Worm (Caenorhabditis elegans) whole organism, L1 larva: ENCODE data around the gene dnj-25.
A peak's percentile ranks its signal among the peaks of the same experiment; 100 is the strongest.

Experiments
- C16A3.4 ChIP-seq: fragments of 150-350 bp; optimal IDR thresholded peaks from 2 replicates; lab custom pipeline; 2014; ENCODE audit warnings: missing biosample characterization, missing genetic modification characterization
- F16B12.6 ChIP-seq: fragments of 150-350 bp; optimal IDR thresholded peaks from 2 replicates; lab custom pipeline; 2014; ENCODE audit warnings: missing biosample characterization, missing genetic modification characterization
- Y116A8C.19 ChIP-seq: sonication (generic microtip); optimal IDR thresholded peaks from 2 replicates; lab custom pipeline; 2016; ENCODE audit warnings: missing compliant biosample characterization, missing genetic modification characterization, borderline replicate concordance
- aha-1 ChIP-seq: fragments of 150-350 bp; optimal IDR thresholded peaks from 2 replicates; lab custom pipeline; 2014; ENCODE audit warnings: missing biosample characterization, missing genetic modification characterization
- alr-1 ChIP-seq: fragments of 200-800 bp; sonication (Bioruptor generic); optimal IDR thresholded peaks from 2 replicates; lab custom pipeline; 2018; ENCODE audit warnings: borderline replicate concordance, mild to moderate bottlenecking, missing genetic modification characterization, missing compliant biosample characterization
- aly-2 ChIP-seq: fragments of 150-350 bp; optimal IDR thresholded peaks from 2 replicates; lab custom pipeline; 2014; ENCODE audit warnings: missing biosample characterization, missing genetic modification characterization
- ama-1 ChIP-seq: fragments of 150-350 bp; optimal IDR thresholded peaks from 2 replicates; lab custom pipeline; 2014
- blmp-1 ChIP-seq: fragments of 150-350 bp; optimal IDR thresholded peaks from 2 replicates; lab custom pipeline; 2014; ENCODE audit warnings: missing biosample characterization, missing genetic modification characterization
- ceh-63 ChIP-seq: fragments of 200-800 bp; sonication (Bioruptor generic); optimal IDR thresholded peaks from 2 replicates; lab custom pipeline; 2018; ENCODE audit warnings: mild to moderate bottlenecking, missing genetic modification characterization, missing compliant biosample characterization
- ceh-8 ChIP-seq: fragments of 200-800 bp; sonication (Bioruptor generic); optimal IDR thresholded peaks from 2 replicates; lab custom pipeline; 2018; ENCODE audit warnings: mild to moderate bottlenecking, missing genetic modification characterization, moderate library complexity, missing compliant biosample characterization
- ceh-88 ChIP-seq: fragments of 200-800 bp; sonication (Bioruptor generic); IDR thresholded peaks from 2 replicates; pipeline ENCODE4 v1.3.6; 2022; ENCODE audit warnings: missing genetic modification characterization, missing compliant biosample characterization
- ceh-90 ChIP-seq: sonication (generic microtip); optimal IDR thresholded peaks from 2 replicates; lab custom pipeline; 2016; ENCODE audit warnings: missing genetic modification characterization, missing compliant biosample characterization
- ces-1 ChIP-seq: fragments of 150-350 bp; optimal IDR thresholded peaks from 2 replicates; lab custom pipeline; 2014; ENCODE audit warnings: missing biosample characterization, missing genetic modification reagents, missing genetic modification characterization
- dpl-1 ChIP-seq, 3 experiments: fragments of 150-350 bp in 2 of 3; sonication (generic microtip) in 1 of 3; optimal IDR thresholded peaks; 2 replicates each; lab custom pipeline; 2014 to 2017; ENCODE audit warnings: missing biosample characterization in 3 of 3, missing genetic modification characterization in 3 of 3, missing genetic modification reagents in 3 of 3
- dsc-1 ChIP-seq: sonication (generic microtip); optimal IDR thresholded peaks from 2 replicates; lab custom pipeline; 2016; ENCODE audit warnings: mild to moderate bottlenecking, missing genetic modification characterization, missing compliant biosample characterization
- efl-1 ChIP-seq, 4 experiments: fragments of 150-350 bp; optimal IDR thresholded peaks in 3 of 4; peaks in 1 of 4; 1 replicate in 1 of 4; 2 replicates in 3 of 4; lab custom pipeline; 2014; ENCODE audit warnings: missing biosample characterization in 2 of 4, missing genetic modification characterization in 2 of 4, missing genetic modification reagents in 2 of 4
- efl-3 ChIP-seq: fragments of 200-800 bp; sonication (Bioruptor generic); optimal IDR thresholded peaks from 2 replicates; lab custom pipeline; 2018; ENCODE audit warnings: mild to moderate bottlenecking, missing genetic modification characterization, missing compliant biosample characterization
- egl-13 ChIP-seq: sonication (generic microtip); optimal IDR thresholded peaks from 2 replicates; lab custom pipeline; 2016; ENCODE audit warnings: missing genotype, missing genetic modification reagents, missing genetic modification characterization, missing compliant biosample characterization
- egl-27 ChIP-seq, 2 experiments: fragments of 150-350 bp in 1 of 2; sonication (generic microtip); optimal IDR thresholded peaks; 3 replicates each; lab custom pipeline; 2017 to 2018; ENCODE audit warnings: missing biosample characterization in 2 of 2, missing genetic modification characterization in 2 of 2, missing genetic modification reagents in 2 of 2
- elt-3 ChIP-seq, 6 experiments: fragments of 150-350 bp in 1 of 6; sonication (generic microtip); optimal IDR thresholded peaks; 2 replicates each; lab custom pipeline; 2017 to 2018; ENCODE audit warnings: missing biosample characterization in 6 of 6, missing genetic modification characterization in 6 of 6, inconsistent platforms in 1 of 6
- fkh-10 ChIP-seq: sonication (generic microtip); optimal IDR thresholded peaks from 2 replicates; lab custom pipeline; 2017; ENCODE audit warnings: missing biosample characterization, missing genetic modification reagents, missing genetic modification characterization
- fkh-4 ChIP-seq: sonication (generic microtip); optimal IDR thresholded peaks from 2 replicates; lab custom pipeline; 2016; ENCODE audit warnings: missing compliant biosample characterization, missing genetic modification characterization, borderline replicate concordance
- grh-1 ChIP-seq: fragments of 200-800 bp; sonication (Bioruptor generic); IDR thresholded peaks from 2 replicates; pipeline ENCODE4 v1.3.6; 2022; ENCODE audit warnings: missing genetic modification reagents, missing genetic modification characterization, missing compliant biosample characterization
- hlh-4 ChIP-seq: sonication (generic microtip); optimal IDR thresholded peaks from 2 replicates; lab custom pipeline; 2016; ENCODE audit warnings: mild to moderate bottlenecking, missing genetic modification characterization, missing compliant biosample characterization
- irx-1 ChIP-seq: sonication (generic microtip); optimal IDR thresholded peaks from 2 replicates; lab custom pipeline; 2016; ENCODE audit warnings: missing genetic modification characterization, missing compliant biosample characterization
- isw-1 ChIP-seq: fragments of 200-800 bp; sonication (Bioruptor generic); IDR thresholded peaks from 2 replicates; pipeline ENCODE4 v1.3.6; 2022; ENCODE audit warnings: missing genetic modification characterization, missing compliant biosample characterization
- lin-13 ChIP-seq: fragments of 150-350 bp; optimal IDR thresholded peaks from 2 replicates; lab custom pipeline; 2014; ENCODE audit warnings: missing biosample characterization, missing genetic modification reagents, missing genetic modification characterization
- lin-14 ChIP-seq: fragments of 200-800 bp; sonication (Bioruptor generic); optimal IDR thresholded peaks from 2 replicates; lab custom pipeline; 2018; ENCODE audit warnings: mild to moderate bottlenecking, missing genetic modification characterization, moderate library complexity, missing compliant biosample characterization
- lsy-2 ChIP-seq, 2 experiments: fragments of 150-350 bp; optimal IDR thresholded peaks; 2 replicates each; lab custom pipeline; 2014; ENCODE audit warnings: missing biosample characterization in 2 of 2, missing genetic modification characterization in 2 of 2
- mab-9 ChIP-seq: fragments of 200-800 bp; sonication (Bioruptor generic); IDR thresholded peaks from 2 replicates; pipeline ENCODE4 v1.3.6; 2022; ENCODE audit warnings: missing genetic modification reagents, missing genetic modification characterization, missing compliant biosample characterization
- mef-2 ChIP-seq: fragments of 150-350 bp; optimal IDR thresholded peaks from 2 replicates; lab custom pipeline; 2014; ENCODE audit warnings: missing biosample characterization, missing genetic modification characterization
- nhr-12 ChIP-seq: sonication (generic microtip); optimal IDR thresholded peaks from 2 replicates; lab custom pipeline; 2017; ENCODE audit warnings: missing biosample characterization, missing genetic modification characterization
- nhr-19 ChIP-seq: fragments of 200-800 bp; sonication (Bioruptor generic); conservative IDR thresholded peaks from 2 replicates; pipeline ENCODE4 v1.3.6; 2022; ENCODE audit warnings: missing genetic modification characterization, missing compliant biosample characterization
- nhr-20 ChIP-seq: sonication (generic microtip); optimal IDR thresholded peaks from 2 replicates; lab custom pipeline; 2016; ENCODE audit warnings: mild to moderate bottlenecking, missing genetic modification characterization, missing compliant biosample characterization
- nhr-28 ChIP-seq: fragments of 150-350 bp; optimal IDR thresholded peaks from 2 replicates; lab custom pipeline; 2014; ENCODE audit warnings: missing biosample characterization, missing genetic modification characterization
- nhr-47 ChIP-seq: sonication (generic microtip); optimal IDR thresholded peaks from 2 replicates; lab custom pipeline; 2016; ENCODE audit warnings: mild to moderate bottlenecking, missing genetic modification characterization, moderate library complexity, missing compliant biosample characterization
- nhr-76 ChIP-seq: sonication (generic microtip); optimal IDR thresholded peaks from 2 replicates; lab custom pipeline; 2017; ENCODE audit warnings: missing biosample characterization, missing genetic modification characterization
- nhr-84 ChIP-seq: sonication (generic microtip); optimal IDR thresholded peaks from 2 replicates; lab custom pipeline; 2017; ENCODE audit warnings: missing biosample characterization, missing genetic modification characterization
- nhr-85 ChIP-seq: sonication (generic microtip); peaks from one replicate; lab custom pipeline; 2016; ENCODE audit warnings: missing genetic modification characterization, inconsistent platforms, missing compliant biosample characterization
- pqm-1 ChIP-seq: sonication (generic microtip); optimal IDR thresholded peaks from 3 replicates; lab custom pipeline; 2017; ENCODE audit warnings: missing biosample characterization, missing genetic modification characterization
- rnt-1 ChIP-seq: sonication (generic microtip); optimal IDR thresholded peaks from 2 replicates; lab custom pipeline; 2016; ENCODE audit warnings: mild to moderate bottlenecking, missing genetic modification characterization, moderate library complexity, missing compliant biosample characterization
- skn-1 ChIP-seq: fragments of 150-350 bp; optimal IDR thresholded peaks from 2 replicates; lab custom pipeline; 2014; ENCODE audit warnings: missing biosample characterization, missing genetic modification characterization
- snpc-4 ChIP-seq: fragments of 150-350 bp; optimal IDR thresholded peaks from 2 replicates; lab custom pipeline; 2014; ENCODE audit warnings: missing biosample characterization, missing genetic modification characterization
- sox-4 ChIP-seq: sonication (generic microtip); optimal IDR thresholded peaks from 2 replicates; lab custom pipeline; 2016; ENCODE audit warnings: missing genetic modification characterization, missing compliant biosample characterization
- sup-37 ChIP-seq: fragments of 200-800 bp; sonication (Bioruptor generic); optimal IDR thresholded peaks from 2 replicates; lab custom pipeline; 2018; ENCODE audit warnings: mild to moderate bottlenecking, missing genetic modification characterization, missing compliant biosample characterization
- swsn-7 ChIP-seq: sonication (generic microtip); optimal IDR thresholded peaks from 2 replicates; lab custom pipeline; 2016; ENCODE audit warnings: missing genetic modification characterization, missing compliant biosample characterization
- unc-130 ChIP-seq: fragments of 150-350 bp; optimal IDR thresholded peaks from 2 replicates; lab custom pipeline; 2017; ENCODE audit warnings: missing biosample characterization, missing genetic modification characterization, inconsistent platforms
- unc-30 ChIP-seq: sonication (generic microtip); optimal IDR thresholded peaks from 2 replicates; lab custom pipeline; 2017; ENCODE audit warnings: missing biosample characterization, missing genetic modification characterization
- unc-62 ChIP-seq: fragments of 150-350 bp; optimal IDR thresholded peaks from 2 replicates; lab custom pipeline; 2014; ENCODE audit warnings: missing biosample characterization, missing genetic modification reagents, missing genetic modification characterization
- unc-98 ChIP-seq: fragments of 200-800 bp; sonication (Bioruptor generic); IDR thresholded peaks from 2 replicates; pipeline ENCODE4 v1.3.6; 2022; ENCODE audit warnings: missing genetic modification characterization, missing compliant biosample characterization
- xbp-1 ChIP-seq: sonication (generic microtip); optimal IDR thresholded peaks from 2 replicates; lab custom pipeline; 2016; ENCODE audit warnings: missing genetic modification characterization, missing compliant biosample characterization
- zip-4 ChIP-seq: fragments of 200-800 bp; sonication (Bioruptor generic); optimal IDR thresholded peaks from 2 replicates; lab custom pipeline; 2018; ENCODE audit warnings: mild to moderate bottlenecking, missing genetic modification characterization, moderate library complexity, missing compliant biosample characterization
- ztf-11 ChIP-seq, 2 experiments: sonication (generic microtip); optimal IDR thresholded peaks; 2 replicates each; lab custom pipeline; 2016 to 2017; ENCODE audit warnings: missing genetic modification characterization in 2 of 2, missing biosample characterization in 1 of 2, missing compliant biosample characterization in 1 of 2

Gene dnj-25

ce11 chrV:20711733-20712132 is 32.4 kb downstream of the dnj-25 start (continued):
- peak; percentile 53 for TF ChIP-seq nhr-19
- TF ChIP-seq ces-1 (GFP tag; lab: Kevin White, UChicago): no peak
- no peak for TF ChIP-seq F16B12.6
- peak; percentile 59 for TF ChIP-seq zip-4
- peak; percentile 54 for TF ChIP-seq swsn-7
- no peak for TF ChIP-seq elt-3 (tag; optimal IDR thresholded peaks at IDR 0.05; lab: Kevin White, UChicago)
- no peak for TF ChIP-seq ztf-11 (tag; optimal IDR thresholded peaks at IDR 0.05; lab: Kevin White, UChicago)
- no peak for TF ChIP-seq nhr-12 (tag; lab: Kevin White, UChicago)
- no peak for TF ChIP-seq hlh-4
- TF ChIP-seq ceh-88 (GFP tag; lab: Robert Waterston, UW): no peak
- TF ChIP-seq ceh-90 (tag; lab: Kevin White, UChicago): no peak
- TF ChIP-seq nhr-20: peak; percentile 30
- peak; percentile 18 for TF ChIP-seq egl-13
- TF ChIP-seq sox-4 (tag; lab: Kevin White, UChicago): no peak
- TF ChIP-seq dsc-1: peak; percentile 89
- no peak for TF ChIP-seq alr-1
- TF ChIP-seq lin-13 (GFP tag; lab: Kevin White, UChicago): peak; percentile 37
- TF ChIP-seq ceh-8 (GFP tag; lab: Kevin White, UChicago): no peak
- TF ChIP-seq sup-37 (GFP tag; lab: Kevin White, UChicago): no peak
- no peak for TF ChIP-seq unc-62 (GFP tag; lab: Kevin White, UChicago)
- no peak for TF ChIP-seq Y116A8C.19 (tag; lab: Kevin White, UChicago)
- TF ChIP-seq nhr-28 (tag; lab: Kevin White, UChicago): no peak
- TF ChIP-seq pqm-1 (tag; lab: Kevin White, UChicago): no peak
- peak in 1 of 2 experiments; percentile 17 for TF ChIP-seq efl-1 (optimal IDR thresholded peaks at IDR 0.05; lab: Kevin White, UChicago)
- TF ChIP-seq efl-1 (GFP tag; optimal IDR thresholded peaks at IDR 0.05 in 1 of 2; lab: Kevin White, UChicago): peak in 1 of 2 experiments; percentile 80
- no peak for TF ChIP-seq aha-1 (tag; lab: Kevin White, UChicago)
- peak; percentile 53 for TF ChIP-seq unc-130 (tag; lab: Kevin White, UChicago)
- no peak for TF ChIP-seq ceh-63 (GFP tag; lab: Kevin White, UChicago)
- no peak for TF ChIP-seq unc-30 (tag; lab: Kevin White, UChicago)
- TF ChIP-seq mab-9 (GFP tag; lab: Robert Waterston, UW): no peak
- TF ChIP-seq C16A3.4 (tag; lab: Kevin White, UChicago): peak; percentile 40
- TF ChIP-seq ama-1 (lab: Kevin White, UChicago): peak; percentile 23
- peak; percentile 20 for TF ChIP-seq xbp-1 (tag; lab: Kevin White, UChicago)
- peak; percentile 66 for TF ChIP-seq rnt-1 (tag; lab: Kevin White, UChicago)
- peak; percentile 14 for TF ChIP-seq fkh-4
- no peak for TF ChIP-seq nhr-76 (tag; lab: Kevin White, UChicago)
- peak; percentile 24 for TF ChIP-seq nhr-85 (tag; lab: Kevin White, UChicago)
- TF ChIP-seq snpc-4 (tag; lab: Kevin White, UChicago): no peak
- TF ChIP-seq nhr-47 (tag; lab: Kevin White, UChicago): peak; percentile 32
- TF ChIP-seq mef-2: peak; percentile 31
- peak; percentile 16 to 64 for TF ChIP-seq lsy-2 (tag; optimal IDR thresholded peaks at IDR 0.05; lab: Kevin White, UChicago)
- TF ChIP-seq egl-27 (tag; optimal IDR thresholded peaks at IDR 0.05; lab: Kevin White, UChicago): no peak
- peak; percentile 44 for TF ChIP-seq skn-1
- TF ChIP-seq isw-1 (GFP tag; lab: Robert Waterston, UW): no peak
- TF ChIP-seq efl-3 (GFP tag; lab: Kevin White, UChicago): no peak
- no peak for TF ChIP-seq fkh-10 (GFP tag; lab: Kevin White, UChicago)
- peak; percentile 28 for TF ChIP-seq irx-1 (tag; lab: Kevin White, UChicago)
- TF ChIP-seq unc-98 (GFP tag; lab: Robert Waterston, UW): no peak
- no peak for TF ChIP-seq grh-1
- TF ChIP-seq aly-2 (tag; lab: Kevin White, UChicago): peak; percentile 4
- no peak for TF ChIP-seq nhr-84 (tag; lab: Kevin White, UChicago)
- TF ChIP-seq dpl-1 (GFP tag; optimal IDR thresholded peaks at IDR 0.05; lab: Kevin White, UChicago): peak in 2 of 3 experiments; percentile 2 to 4
- peak; percentile 72 for TF ChIP-seq lin-14 (GFP tag; lab: Kevin White, UChicago)
- TF ChIP-seq blmp-1 (tag; lab: Kevin White, UChicago): peak; percentile 1
